Fruit fly (Drosophila melanogaster): ENCODE data around the gene CkIIalpha-i1.

The CkIIalpha-i1 gene

DNA sequence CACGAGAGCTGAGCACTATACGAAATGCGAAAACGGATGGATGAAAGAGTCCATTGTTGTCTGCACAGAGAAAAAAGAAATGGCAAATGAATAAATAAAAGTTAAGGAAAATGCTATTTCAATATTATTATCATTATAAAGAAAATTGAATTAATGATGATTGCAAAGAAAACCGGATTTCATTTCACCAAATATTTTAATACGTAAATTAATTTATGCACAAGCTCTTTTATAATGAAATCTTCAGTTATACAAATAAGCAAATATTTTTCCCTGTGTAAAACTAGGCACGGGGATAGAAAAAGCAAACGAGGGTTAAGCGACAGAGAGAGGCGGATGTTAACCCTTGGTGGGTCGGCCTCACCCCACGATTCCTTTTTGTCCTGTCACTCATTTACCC is 29.4 kb upstream of the CkIIalpha-i1 start (continued):
- peak; percentile 53 for TF ChIP-seq tap (tag; optimal IDR thresholded peaks at IDR 0.05)
- 0 out of 2 replicates have a peak, but pooled peaks have one; percentile 3 for TF ChIP-seq CG4360 (GFP tag; IDR thresholded peaks at IDR 0.05)
- TF ChIP-seq CG3065 (GFP tag; optimal IDR thresholded peaks at IDR 0.05) = no peak
- TF ChIP-seq CG15011 (GFP tag; optimal IDR thresholded peaks at IDR 0.05) = peak; percentile 8
- no peak for TF ChIP-seq CG7987 (GFP tag; optimal IDR thresholded peaks at IDR 0.05)
- peak; percentile 16 for TF ChIP-seq CG13123 (GFP tag; optimal IDR thresholded peaks at IDR 0.05)
- TF ChIP-seq CG16863 (GFP tag; optimal IDR thresholded peaks at IDR 0.05) = no peak
- TF ChIP-seq Blimp-1 (GFP tag; optimal IDR thresholded peaks at IDR 0.05) = peak; percentile 74
- no peak for TF ChIP-seq mld (GFP tag; IDR thresholded peaks at IDR 0.05; ENCODE audit: partially characterized antibody)
- TF ChIP-seq CG12236 (GFP tag; optimal IDR thresholded peaks at IDR 0.05) = no peak
- peak; percentile 5 for TF ChIP-seq cato (GFP tag; optimal IDR thresholded peaks at IDR 0.05; ENCODE audit: borderline replicate concordance)
- TF ChIP-seq CG8089 (GFP tag; optimal IDR thresholded peaks at IDR 0.05) = no peak
- peak; percentile 53 for TF ChIP-seq PHDP (tag; optimal IDR thresholded peaks at IDR 0.05)
- TF ChIP-seq mirr (GFP tag; optimal IDR thresholded peaks at IDR 0.05) = no peak
- 0 out of 2 replicates have a peak, but pooled peaks have one; percentile 52 for TF ChIP-seq CG10959 (GFP tag; IDR thresholded peaks at IDR 0.05)
- TF ChIP-seq Side (GFP tag; optimal IDR thresholded peaks at IDR 0.05) = no peak
- TF ChIP-seq CG7357 (GFP tag; IDR thresholded peaks at IDR 0.05) = 0 out of 3 replicates have a peak, but pooled peaks have one; percentile 21
- TF ChIP-seq CG10209 (GFP tag; optimal IDR thresholded peaks at IDR 0.05) = peak; percentile 25
- peak; percentile 60 for TF ChIP-seq CG4424 (GFP tag; optimal IDR thresholded peaks at IDR 0.05)
- no peak for TF ChIP-seq ash1 (GFP tag; optimal IDR thresholded peaks at IDR 0.05)
- TF ChIP-seq CG4820 (GFP tag; optimal IDR thresholded peaks at IDR 0.05) = peak; percentile 19
- TF ChIP-seq Camta (GFP tag; optimal IDR thresholded peaks at IDR 0.05) = no peak
- TF ChIP-seq CG12219 (GFP tag; optimal IDR thresholded peaks at IDR 0.05) = no peak
- no peak for TF ChIP-seq Dad (GFP tag; optimal IDR thresholded peaks at IDR 0.05)
- TF ChIP-seq luna (GFP tag; optimal IDR thresholded peaks at IDR 0.05) = no peak
- TF ChIP-seq Ada2b (GFP tag; IDR thresholded peaks at IDR 0.05) = no peak
- TF ChIP-seq en (GFP tag; optimal IDR thresholded peaks at IDR 0.05) = no peak
- no peak for TF ChIP-seq zfh2 (GFP tag; optimal IDR thresholded peaks at IDR 0.05)
- peak; percentile 74 for TF ChIP-seq phol (tag; optimal IDR thresholded peaks at IDR 0.05)
- no peak for TF ChIP-seq dm (GFP tag; optimal IDR thresholded peaks at IDR 0.05)
- TF ChIP-seq CG4404 (GFP tag; IDR thresholded peaks at IDR 0.05) = peak; percentile 44; the same call in 1 of the 2 replicates
- no peak for TF ChIP-seq odd (GFP tag; optimal IDR thresholded peaks at IDR 0.05)
- peak; percentile 72 for TF ChIP-seq CG7839 (tag; optimal IDR thresholded peaks at IDR 0.05)
- peak; percentile 52 for TF ChIP-seq CG30403 (GFP tag; optimal IDR thresholded peaks at IDR 0.05)
- TF ChIP-seq CG1602 (GFP tag; optimal IDR thresholded peaks at IDR 0.05) = peak; percentile 51
- TF ChIP-seq gce (GFP tag; IDR thresholded peaks at IDR 0.05) = 0 out of 3 replicates have a peak, but pooled peaks have one; percentile 18
- peak; percentile 9 for TF ChIP-seq CG12104 (GFP tag; optimal IDR thresholded peaks at IDR 0.05)
- peak; percentile 83 for TF ChIP-seq CG8924 (tag; optimal IDR thresholded peaks at IDR 0.05)
- TF ChIP-seq bbx (GFP tag; IDR thresholded peaks at IDR 0.05; ENCODE audit: partially characterized antibody) = no peak
- no peak for TF ChIP-seq Scr (GFP tag; IDR thresholded peaks at IDR 0.05; ENCODE audit: partially characterized antibody)
- no peak for TF ChIP-seq CG7372 (GFP tag; IDR thresholded peaks at IDR 0.05)
- TF ChIP-seq knrl (GFP tag; IDR thresholded peaks at IDR 0.05; ENCODE audit: partially characterized antibody) = no peak
- TF ChIP-seq fd102C (GFP tag; optimal IDR thresholded peaks at IDR 0.05) = peak; percentile 35
- TF ChIP-seq Doc2 (GFP tag; IDR thresholded peaks at IDR 0.05) = no peak
- TF ChIP-seq CG11247 (GFP tag; IDR thresholded peaks at IDR 0.05) = no peak
- peak; percentile 86 for TF ChIP-seq CG18262 (tag; optimal IDR thresholded peaks at IDR 0.05)
- no peak for TF ChIP-seq CG1792 (GFP tag; optimal IDR thresholded peaks at IDR 0.05)
- TF ChIP-seq gt (GFP tag; IDR thresholded peaks at IDR 0.05) = no peak
- no peak for TF ChIP-seq Aef1 (GFP tag; IDR thresholded peaks at IDR 0.05)
- no peak for TF ChIP-seq kay (GFP tag; optimal IDR thresholded peaks at IDR 0.05)
- TF ChIP-seq CG31441 (GFP tag; IDR thresholded peaks at IDR 0.05) = peak; percentile 81
